Worm (Caenorhabditis elegans) whole organism, L3 larva: ENCODE data around the gene try-8.

Experiments used
- ceh-82 ChIP-seq: fragments of 150-350 bp; optimal IDR thresholded peaks from 2 replicates; lab custom pipeline; 2014; ENCODE audit warnings: missing biosample characterization, missing genetic modification characterization
- ceh-9 ChIP-seq: sonication (generic microtip); optimal IDR thresholded peaks from 2 replicates; lab custom pipeline; 2018; ENCODE audit warnings: missing biosample characterization, missing genetic modification characterization
- elt-3 ChIP-seq, 3 experiments: fragments of 150-350 bp in 1 of 3; sonication (generic microtip) in 2 of 3; optimal IDR thresholded peaks; 2 replicates in 2 of 3; 4 replicates in 1 of 3; lab custom pipeline; 2014 to 2017; ENCODE audit warnings: missing biosample characterization in 3 of 3, missing genetic modification characterization in 3 of 3
- fkh-10 ChIP-seq: sonication (generic microtip); optimal IDR thresholded peaks from 2 replicates; lab custom pipeline; 2017; ENCODE audit warnings: missing biosample characterization, missing genetic modification reagents, missing genetic modification characterization
- unc-62 ChIP-seq: fragments of 150-350 bp; sonication (generic microtip); optimal IDR thresholded peaks from 4 replicates; lab custom pipeline; 2014; ENCODE audit warnings: missing biosample characterization, missing genetic modification reagents, missing genetic modification characterization

DNA sequence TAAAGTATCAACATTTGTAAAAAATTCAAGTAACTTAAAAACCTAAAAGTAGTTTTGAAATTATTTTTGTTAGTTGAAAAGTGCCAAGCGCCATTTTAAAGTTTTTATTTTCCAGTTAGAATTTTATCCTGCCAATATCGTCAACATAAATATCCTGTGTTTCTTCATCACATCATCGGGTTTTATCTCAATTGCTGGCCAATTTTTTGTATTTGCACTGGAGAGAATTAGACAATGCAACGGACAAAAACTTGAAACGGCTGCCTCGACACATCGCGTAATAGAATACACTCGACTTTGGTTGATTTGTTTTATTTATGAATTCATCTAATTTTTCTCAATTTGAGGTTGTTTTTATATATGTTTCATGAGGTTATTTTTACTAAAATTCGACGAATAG, 872 bp upstream of the try-8 start, which contains the start of gene F25E5.2:
- TF ChIP-seq ceh-82 (tag; lab: Kevin White, UChicago) (no peak), elt-3 (tag; optimal IDR thresholded peaks at IDR 0.05; lab: Kevin White, UChicago) (no peak), ceh-9 (tag; lab: Kevin White, UChicago) (no peak), fkh-10 (GFP tag; lab: Kevin White, UChicago) (no peak), unc-62 (GFP tag; lab: Kevin White, UChicago) (no peak)
